Fruit fly (Drosophila melanogaster) S2 (cell line): ENCODE measurements around the gene grp.

Source experiments
- CG8478 ChIP-seq: fragments of >200 bp; optimal IDR thresholded peaks from 2 replicates; lab custom pipeline; 2018
- CTCF ChIP-seq, 2 experiments: fragments of >200 bp; optimal IDR thresholded peaks; 2 replicates each; lab custom pipeline; 2018

- TF ChIP-seq CG8478, result no peak
- TF ChIP-seq CTCF (optimal IDR thresholded peaks at IDR 0.05; lab: Kevin White, UChicago), result no peak
These were observed 35.9 kb upstream of the grp start for dm6 chr2L:16643961-16644360.
